Worm (Caenorhabditis elegans): ENCODE data around the gene semi-1.

semi-1 gene

ce11 chrV:13536058-13536579, 21.1 kb upstream of the semi-1 start, which contains the start of gene frpr-5:
TSS of gene frpr-5 (minus strand) at chrV:13536108.
- TF ChIP-seq lsl-1 (GFP tag; optimal IDR thresholded peaks at IDR 0.05) (no peak), gei-17 (GFP tag; optimal IDR thresholded peaks at IDR 0.05) (no peak), Y53G8AR.9 (GFP tag; conservative IDR thresholded peaks at IDR 0.05) (no peak), madf-6 (GFP tag; IDR thresholded peaks at IDR 0.05) (no peak), die-1 (tag; optimal IDR thresholded peaks at IDR 0.05) (no peak), madf-3 (GFP tag; IDR thresholded peaks at IDR 0.05) (no peak), lsy-27 (tag; optimal IDR thresholded peaks at IDR 0.05; ENCODE audit: borderline replicate concordance, insufficient read depth) (no peak)

ce11 chrV:13532469-13532868, 17.5 kb upstream of the semi-1 start:
- TF ChIP-seq mes-4 (tag; optimal IDR thresholded peaks at IDR 0.05) (no peak), snpc-1.1 (tag; optimal IDR thresholded peaks at IDR 0.05; ENCODE audit: insufficient read depth) (no peak), lsl-1 (GFP tag; optimal IDR thresholded peaks at IDR 0.05) (no peak), tbp1 (GFP tag; optimal IDR thresholded peaks at IDR 0.05) (no peak), F49E8.2 (tag; optimal IDR thresholded peaks at IDR 0.05; ENCODE audit: insufficient read depth) (no peak), ceh-40 (GFP tag; IDR thresholded peaks at IDR 0.05) (no peak), lir-1 (GFP tag; conservative IDR thresholded peaks at IDR 0.05) (no peak), F33H1.4 (GFP tag; IDR thresholded peaks at IDR 0.05) (no peak), attf-3 (GFP tag; conservative IDR thresholded peaks at IDR 0.05) (no peak), nfya-2 (GFP tag; IDR thresholded peaks at IDR 0.05) (no peak), nhr-80 (tag; optimal IDR thresholded peaks at IDR 0.05) (no peak), nhr-27 (tag; optimal IDR thresholded peaks at IDR 0.05) (no peak), zim-3 (tag; optimal IDR thresholded peaks at IDR 0.05) (no peak)

ce11 chrV:13530698-13531097, 15.7 kb upstream of the semi-1 start, which contains the start of gene ttr-44:
TSS of gene ttr-44 (minus strand) at chrV:13530744.
- TF ChIP-seq F39B2.1 (GFP tag; IDR thresholded peaks at IDR 0.05) (no peak), nhr-80 (tag; optimal IDR thresholded peaks at IDR 0.05) (peak; percentile 67), Y95B8A.8 (GFP tag; IDR thresholded peaks at IDR 0.05) (no peak), F37B4.10 (GFP tag; IDR thresholded peaks at IDR 0.05) (no peak), F49E8.2 (tag; optimal IDR thresholded peaks at IDR 0.05; ENCODE audit: insufficient read depth) (no peak)

DNA sequence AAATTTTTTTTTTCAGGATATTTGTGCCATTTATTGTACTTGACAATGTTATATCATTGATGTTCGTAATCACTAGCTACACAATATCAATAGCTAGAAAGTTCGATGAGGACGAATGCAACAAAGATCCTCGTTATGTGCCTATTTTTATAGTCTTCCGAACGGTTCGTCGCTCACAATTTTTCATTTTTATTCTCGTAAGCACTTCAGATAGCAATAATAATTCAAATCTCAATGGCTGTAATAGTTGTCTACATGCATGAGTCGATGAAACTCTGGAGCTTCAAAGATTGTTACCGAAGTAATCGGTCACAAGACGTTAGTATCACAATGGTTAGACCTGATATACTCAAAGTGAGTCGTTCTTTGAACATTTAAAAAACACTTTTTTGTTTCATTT, 14.2 kb upstream of the semi-1 start:
- TF ChIP-seq F10E7.11 (tag; optimal IDR thresholded peaks at IDR 0.05) (no peak), nfyb-1 (GFP tag; IDR thresholded peaks at IDR 0.05) (no peak), dpl-1 (GFP tag; optimal IDR thresholded peaks at IDR 0.05) (no peak), hmg-20 (GFP tag; IDR thresholded peaks at IDR 0.05) (no peak)

ce11 chrV:13527236-13527635, 12.2 kb upstream of the semi-1 start:
- peak; percentile 86 for TF ChIP-seq attf-3 (GFP tag; conservative IDR thresholded peaks at IDR 0.05)

DNA sequence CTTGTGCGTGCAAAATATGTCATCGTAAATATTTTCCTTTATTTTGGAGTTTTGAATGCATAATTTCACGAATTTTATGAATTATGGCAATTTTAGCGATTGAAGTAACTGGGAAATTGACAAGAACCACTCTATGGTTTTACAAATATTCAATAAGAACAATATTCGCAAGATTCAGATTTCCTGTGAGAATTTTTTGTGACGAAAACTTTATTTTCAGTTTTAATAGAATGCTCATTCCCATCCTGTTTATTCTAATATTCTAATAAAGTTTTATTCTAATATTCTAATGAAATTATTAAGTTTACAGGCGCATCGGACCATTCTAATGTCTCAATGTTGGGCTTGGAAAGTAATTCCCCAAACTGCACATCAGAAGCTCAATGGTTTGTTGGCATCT, 8.2 kb upstream of the semi-1 start, which contains the start of gene R11G10.3:
Gene R11G10.3, plus strand, starts transcription at position 301 of the 400 bp plus-strand sequence.
- TF ChIP-seq snpc-4 (GFP tag; optimal IDR thresholded peaks at IDR 0.05) (no peak), snpc-4 (tag; optimal IDR thresholded peaks at IDR 0.05) (no peak)

DNA sequence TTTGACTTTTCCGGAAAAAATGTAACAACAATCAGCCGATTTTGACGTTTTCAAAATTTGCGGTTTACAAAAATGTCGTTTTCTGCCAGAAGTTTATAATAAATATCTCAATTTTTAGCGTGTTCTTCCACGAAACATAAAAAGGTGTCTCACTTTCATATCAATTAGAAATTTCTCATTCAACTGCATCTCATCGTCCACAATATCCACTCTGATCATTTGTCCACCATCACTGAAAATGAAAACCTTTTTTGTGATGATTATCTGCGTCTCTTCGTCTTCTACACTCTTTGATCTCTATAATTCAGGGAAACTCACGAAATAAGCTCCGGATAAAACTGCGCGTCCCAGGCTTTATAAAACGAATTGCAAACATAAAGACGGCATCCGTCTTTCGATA, 2.5 kb downstream of the semi-1 start:
- TF ChIP-seq attf-3 (GFP tag; conservative IDR thresholded peaks at IDR 0.05) (no peak), efl-1 (GFP tag; optimal IDR thresholded peaks at IDR 0.05) (no peak), zfh-2 (GFP tag; conservative IDR thresholded peaks at IDR 0.05) (no peak), madf-6 (GFP tag; IDR thresholded peaks at IDR 0.05) (no peak), rpc-1 (optimal IDR thresholded peaks at IDR 0.05) (no peak), rpc-1 (tag; optimal IDR thresholded peaks at IDR 0.05) (no peak), T26A5.8 (tag; optimal IDR thresholded peaks at IDR 0.05) (no peak), aptf-2 (GFP tag; conservative IDR thresholded peaks at IDR 0.05) (no peak), lin-35 (GFP tag; optimal IDR thresholded peaks at IDR 0.05) (no peak)
